Worm (Caenorhabditis elegans) whole organism, young adult: Measurements from ENCODE around the gene gcp-2.2.
A peak's percentile ranks its signal among the peaks of the same experiment; 100 is the strongest.

ENCODE experiments used
- B0261.1 ChIP-seq: sonication (generic microtip); optimal IDR thresholded peaks from 2 replicates; lab custom pipeline; 2016; ENCODE audit warnings: mild to moderate bottlenecking, missing genetic modification characterization, moderate library complexity, missing compliant biosample characterization
- B0336.3 ChIP-seq: fragments of 200-800 bp; sonication (Bioruptor generic); IDR thresholded peaks from 2 replicates; pipeline ENCODE4 v1.3.6; 2022; ENCODE audit warnings: missing genetic modification characterization, missing compliant biosample characterization
- C17E4.6 ChIP-seq: fragments of 200-800 bp; sonication (Bioruptor generic); IDR thresholded peaks from 2 replicates; pipeline ENCODE4 v1.3.6; 2022; ENCODE audit warnings: missing genetic modification reagents, missing genetic modification characterization, missing compliant biosample characterization
- F23B12.7 ChIP-seq: sonication (generic microtip); optimal IDR thresholded peaks from 2 replicates; lab custom pipeline; 2017; ENCODE audit warnings: missing genetic modification characterization, mild to moderate bottlenecking, missing compliant biosample characterization, antibody characterized with exemption, moderate library complexity; ENCODE audit not compliant: insufficient read depth
- F52B5.7 ChIP-seq: sonication (generic microtip); optimal IDR thresholded peaks from 2 replicates; lab custom pipeline; 2016; ENCODE audit warnings: mild to moderate bottlenecking, missing genetic modification characterization, missing compliant biosample characterization
- F57C9.4 ChIP-seq: sonication (generic microtip); optimal IDR thresholded peaks from 2 replicates; lab custom pipeline; 2017; ENCODE audit warnings: mild to moderate bottlenecking, missing genetic modification characterization, missing compliant biosample characterization
- T07F8.4 ChIP-seq: sonication (generic microtip); optimal IDR thresholded peaks from 2 replicates; lab custom pipeline; 2016; ENCODE audit warnings: mild to moderate bottlenecking, missing genetic modification characterization, moderate library complexity, missing compliant biosample characterization
- Y53F4B.3 ChIP-seq: fragments of 200-800 bp; sonication (Bioruptor generic); IDR thresholded peaks from 2 replicates; pipeline ENCODE4 v1.3.6; 2022; ENCODE audit warnings: missing genetic modification reagents, missing genetic modification characterization, missing compliant biosample characterization
- Y53G8AR.9 ChIP-seq: fragments of 200-800 bp; sonication (Bioruptor generic); conservative IDR thresholded peaks from 2 replicates; pipeline ENCODE4 v1.3.6; 2022; ENCODE audit warnings: missing genetic modification reagents, missing genetic modification characterization, missing compliant biosample characterization
- Y56A3A.18 ChIP-seq: fragments of 200-800 bp; sonication (Bioruptor generic); IDR thresholded peaks from 2 replicates; pipeline ENCODE4 v1.3.6; 2022; ENCODE audit warnings: missing genetic modification reagents, missing genetic modification characterization, missing compliant biosample characterization
- Y67H2A.10 ChIP-seq: fragments of 200-800 bp; sonication (Bioruptor generic); conservative IDR thresholded peaks from 2 replicates; pipeline ENCODE4 v1.3.6; 2022; ENCODE audit warnings: missing genetic modification reagents, missing genetic modification characterization, missing compliant biosample characterization
- Y95B8A.8 ChIP-seq: fragments of 200-800 bp; sonication (Bioruptor generic); IDR thresholded peaks from 2 replicates; pipeline ENCODE4 v1.3.6; 2022; ENCODE audit warnings: missing genetic modification reagents, missing genetic modification characterization, missing compliant biosample characterization
- aptf-2 ChIP-seq: fragments of 200-800 bp; sonication (Bioruptor generic); conservative IDR thresholded peaks from 2 replicates; pipeline ENCODE4 v1.3.6; 2022; ENCODE audit warnings: missing genetic modification reagents, missing genetic modification characterization, missing compliant biosample characterization
- attf-5 ChIP-seq: fragments of 200-800 bp; sonication (Bioruptor generic); optimal IDR thresholded peaks from 2 replicates; lab custom pipeline; 2018; ENCODE audit warnings: mild to moderate bottlenecking, missing genetic modification characterization, missing compliant biosample characterization
- bed-1 ChIP-seq: fragments of 200-800 bp; sonication (Bioruptor generic); IDR thresholded peaks from 2 replicates; pipeline ENCODE4 v1.3.6; 2022; ENCODE audit warnings: missing genetic modification reagents, missing genetic modification characterization, missing compliant biosample characterization
- cebp-1 ChIP-seq, 2 experiments: fragments of 200-800 bp in 1 of 2; sonication (Bioruptor generic) in 1 of 2; sonication (generic microtip) in 1 of 2; IDR thresholded peaks in 1 of 2; optimal IDR thresholded peaks in 1 of 2; 2 replicates each; pipeline versions ENCODE4 v1.3.6 to Lab custom; 2017 to 2022; ENCODE audit warnings: missing compliant biosample characterization in 2 of 2, missing genetic modification characterization in 2 of 2, mild to moderate bottlenecking in 1 of 2, missing genetic modification reagents in 1 of 2, moderate library complexity in 1 of 2
- ceh-40 ChIP-seq: fragments of 200-800 bp; sonication (Bioruptor generic); IDR thresholded peaks from 2 replicates; pipeline ENCODE4 v1.3.6; 2022; ENCODE audit warnings: missing genetic modification characterization, missing compliant biosample characterization
- ceh-58 ChIP-seq: fragments of 200-800 bp; sonication (Bioruptor generic); IDR thresholded peaks from 2 replicates; pipeline ENCODE4 v1.3.6; 2022; ENCODE audit warnings: missing genetic modification characterization, missing compliant biosample characterization
- dpff-1 ChIP-seq: sonication (generic microtip); optimal IDR thresholded peaks from 2 replicates; lab custom pipeline; 2017; ENCODE audit warnings: mild to moderate bottlenecking, missing genetic modification characterization, missing compliant biosample characterization
- gei-17 ChIP-seq: fragments of 200-800 bp; sonication (Bioruptor generic); optimal IDR thresholded peaks from 2 replicates; lab custom pipeline; 2018; ENCODE audit warnings: mild to moderate bottlenecking, missing genetic modification characterization, missing compliant biosample characterization
- hlh-12 ChIP-seq: sonication (generic microtip); optimal IDR thresholded peaks from 2 replicates; lab custom pipeline; 2016; ENCODE audit warnings: missing genetic modification characterization, missing compliant biosample characterization
- hmg-20 ChIP-seq: fragments of 200-800 bp; sonication (Bioruptor generic); IDR thresholded peaks from 2 replicates; pipeline ENCODE4 v1.3.6; 2022; ENCODE audit warnings: missing genetic modification reagents, missing genetic modification characterization, missing compliant biosample characterization
- let-607 ChIP-seq, 2 experiments: fragments of 200-800 bp in 1 of 2; sonication (Bioruptor generic) in 1 of 2; sonication (generic microtip) in 1 of 2; optimal IDR thresholded peaks; 2 replicates each; lab custom pipeline; 2016 to 2018; ENCODE audit warnings: mild to moderate bottlenecking in 2 of 2, missing compliant biosample characterization in 2 of 2, missing genetic modification characterization in 2 of 2, moderate library complexity in 2 of 2, missing genotype in 1 of 2
- lin-54 ChIP-seq: fragments of 200-800 bp; sonication (Bioruptor generic); optimal IDR thresholded peaks from 2 replicates; lab custom pipeline; 2018; ENCODE audit warnings: mild to moderate bottlenecking, missing genetic modification characterization, missing compliant biosample characterization
- lir-1 ChIP-seq: fragments of 200-800 bp; sonication (Bioruptor generic); conservative IDR thresholded peaks from 2 replicates; pipeline ENCODE4 v1.3.6; 2022; ENCODE audit warnings: missing genetic modification reagents, missing genetic modification characterization, missing compliant biosample characterization
- madf-10 ChIP-seq: sonication (generic microtip); optimal IDR thresholded peaks from 2 replicates; lab custom pipeline; 2016; ENCODE audit warnings: mild to moderate bottlenecking, missing genetic modification characterization, missing compliant biosample characterization
- madf-6 ChIP-seq: fragments of 200-800 bp; sonication (Bioruptor generic); IDR thresholded peaks from 2 replicates; pipeline ENCODE4 v1.3.6; 2022; ENCODE audit warnings: missing genetic modification reagents, missing genetic modification characterization, missing compliant biosample characterization
- mcd-1 ChIP-seq: fragments of 200-800 bp; sonication (Bioruptor generic); IDR thresholded peaks from 2 replicates; pipeline ENCODE4 v1.3.6; 2022; ENCODE audit warnings: missing genetic modification reagents, missing genetic modification characterization, missing compliant biosample characterization
- mes-4 ChIP-seq: sonication (generic microtip); optimal IDR thresholded peaks from 2 replicates; lab custom pipeline; 2016; ENCODE audit warnings: missing genotype, missing genetic modification characterization, missing compliant biosample characterization
- nfya-2 ChIP-seq: fragments of 200-800 bp; sonication (Bioruptor generic); IDR thresholded peaks from 2 replicates; pipeline ENCODE4 v1.3.6; 2022; ENCODE audit warnings: missing genetic modification reagents, missing genetic modification characterization, missing compliant biosample characterization
- nfyb-1 ChIP-seq: fragments of 200-800 bp; sonication (Bioruptor generic); IDR thresholded peaks from 2 replicates; pipeline ENCODE4 v1.3.6; 2022; ENCODE audit warnings: missing genetic modification reagents, missing genetic modification characterization, missing compliant biosample characterization
- nhr-179 ChIP-seq: sonication (generic microtip); optimal IDR thresholded peaks from 2 replicates; lab custom pipeline; 2016; ENCODE audit warnings: mild to moderate bottlenecking, missing genetic modification characterization, missing compliant biosample characterization
- nhr-27 ChIP-seq: fragments of 200-800 bp; sonication (Bioruptor generic); optimal IDR thresholded peaks from 2 replicates; lab custom pipeline; 2018; ENCODE audit warnings: mild to moderate bottlenecking, missing genetic modification characterization, moderate library complexity, missing compliant biosample characterization
- nhr-80 ChIP-seq: sonication (generic microtip); optimal IDR thresholded peaks from 2 replicates; lab custom pipeline; 2016; ENCODE audit warnings: missing genetic modification characterization, missing compliant biosample characterization
- pbrm-1 ChIP-seq: fragments of 200-800 bp; sonication (Bioruptor generic); IDR thresholded peaks from 2 replicates; pipeline ENCODE4 v1.3.6; 2022; ENCODE audit warnings: missing genetic modification reagents, missing genetic modification characterization, missing compliant biosample characterization
- rcor-1 ChIP-seq: fragments of 200-800 bp; sonication (Bioruptor generic); IDR thresholded peaks from 2 replicates; pipeline ENCODE4 v1.3.6; 2022; ENCODE audit warnings: missing genetic modification reagents, missing genetic modification characterization, missing compliant biosample characterization
- repo-1 ChIP-seq: sonication (generic microtip); optimal IDR thresholded peaks from 2 replicates; lab custom pipeline; 2017; ENCODE audit warnings: mild to moderate bottlenecking, missing genetic modification characterization, missing compliant biosample characterization
- rpc-1 ChIP-seq, 2 experiments: fragments of 150-350 bp in 1 of 2; sonication (generic microtip) in 1 of 2; optimal IDR thresholded peaks; 2 replicates each; lab custom pipeline; 2014 to 2018; ENCODE audit warnings: missing biosample characterization in 1 of 2, missing genetic modification characterization in 1 of 2, missing genetic modification reagents in 1 of 2, missing genotype in 1 of 2
- snpc-3.4 ChIP-seq: sonication (generic microtip); optimal IDR thresholded peaks from 2 replicates; lab custom pipeline; 2017; ENCODE audit warnings: missing genetic modification characterization, mild to moderate bottlenecking, missing compliant biosample characterization, antibody characterized with exemption, moderate library complexity, missing genotype, missing genetic modification reagents
- unc-62 ChIP-seq: fragments of 150-350 bp; optimal IDR thresholded peaks from 2 replicates; lab custom pipeline; 2014; ENCODE audit warnings: missing biosample characterization, missing genetic modification reagents, missing genetic modification characterization
- ztf-22 ChIP-seq: fragments of 200-800 bp; sonication (Bioruptor generic); optimal IDR thresholded peaks from 2 replicates; lab custom pipeline; 2018; ENCODE audit warnings: mild to moderate bottlenecking, missing genetic modification characterization, moderate library complexity, missing compliant biosample characterization
- ztf-26 ChIP-seq: sonication (generic microtip); optimal IDR thresholded peaks from 2 replicates; lab custom pipeline; 2017; ENCODE audit warnings: missing genetic modification characterization, missing compliant biosample characterization
- ztf-3 ChIP-seq: fragments of 200-800 bp; sonication (Bioruptor generic); optimal IDR thresholded peaks from 2 replicates; lab custom pipeline; 2018; ENCODE audit warnings: mild to moderate bottlenecking, missing genetic modification characterization, missing compliant biosample characterization

The gcp-2.2 gene

ce11 chrX:11511231-11511630, 26.3 kb upstream of the gcp-2.2 start, which contains the start of gene ccdc-149:
ccdc-149 (minus strand) TSS chrX:11511451.
- TF ChIP-seq gei-17 (GFP tag; lab: Kevin White, UChicago), result no peak
- no peak for TF ChIP-seq Y53F4B.3
- TF ChIP-seq nhr-179 (tag; lab: Kevin White, UChicago), result no peak
- TF ChIP-seq ceh-58 (GFP tag; lab: Robert Waterston, UW), result no peak
- peak; percentile 50; the same call in 1 of the 2 replicates for TF ChIP-seq pbrm-1 (GFP tag; lab: Robert Waterston, UW)
- TF ChIP-seq mcd-1, result no peak
- no peak for TF ChIP-seq lin-54
- TF ChIP-seq rcor-1 (GFP tag; lab: Robert Waterston, UW), result no peak
- no peak for TF ChIP-seq F57C9.4 (tag; lab: Kevin White, UChicago)
- no peak for TF ChIP-seq attf-5
- no peak for TF ChIP-seq nfya-2 (GFP tag; lab: Robert Waterston, UW)
- TF ChIP-seq bed-1 (GFP tag; lab: Robert Waterston, UW), result no peak
- TF ChIP-seq snpc-3.4, result no peak
- TF ChIP-seq let-607 (tag; optimal IDR thresholded peaks at IDR 0.05; lab: Kevin White, UChicago), result peak in 1 of 2 experiments; percentile 16
- peak; percentile 62; the same call in 1 of the 2 replicates for TF ChIP-seq Y53G8AR.9 (GFP tag; lab: Robert Waterston, UW)
- no peak for TF ChIP-seq rpc-1 (optimal IDR thresholded peaks at IDR 0.05; lab: Kevin White, UChicago)
- TF ChIP-seq rpc-1 (tag; optimal IDR thresholded peaks at IDR 0.05; lab: Kevin White, UChicago), result no peak
- TF ChIP-seq unc-62 (GFP tag; lab: Kevin White, UChicago), result no peak
- TF ChIP-seq aptf-2 (GFP tag; lab: Robert Waterston, UW), result no peak
- no peak for TF ChIP-seq madf-10 (tag; lab: Kevin White, UChicago)
- TF ChIP-seq nhr-27 (tag; lab: Kevin White, UChicago), result no peak
- TF ChIP-seq mes-4 (tag; lab: Kevin White, UChicago), result no peak
- no peak for TF ChIP-seq T07F8.4
- 0 out of 2 replicates have a peak, but pooled peaks have one; percentile 26 for TF ChIP-seq nfyb-1 (GFP tag; lab: Robert Waterston, UW)
- no peak for TF ChIP-seq Y67H2A.10 (GFP tag; lab: Robert Waterston, UW)
- TF ChIP-seq nhr-80 (tag; lab: Kevin White, UChicago), result no peak
- no peak for TF ChIP-seq Y56A3A.18
- TF ChIP-seq F52B5.7 (tag; lab: Kevin White, UChicago), result no peak
- TF ChIP-seq B0336.3, result 0 out of 2 replicates have a peak, but pooled peaks have one; percentile 25
- no peak for TF ChIP-seq ztf-22 (GFP tag; lab: Kevin White, UChicago)
- no peak for TF ChIP-seq ceh-40
- no peak for TF ChIP-seq cebp-1 (GFP tag; IDR thresholded peaks at IDR 0.05; lab: Robert Waterston, UW)
- TF ChIP-seq cebp-1 (tag; optimal IDR thresholded peaks at IDR 0.05; lab: Kevin White, UChicago), result no peak
- TF ChIP-seq ztf-26 (tag; lab: Kevin White, UChicago), result no peak
- no peak for TF ChIP-seq C17E4.6
- no peak for TF ChIP-seq dpff-1
- TF ChIP-seq hmg-20, result no peak
- TF ChIP-seq ztf-3 (GFP tag; lab: Kevin White, UChicago), result no peak
- no peak for TF ChIP-seq F23B12.7 (tag; lab: Kevin White, UChicago)
- no peak for TF ChIP-seq lir-1
- no peak for TF ChIP-seq Y95B8A.8 (GFP tag; lab: Robert Waterston, UW)
- peak; percentile 49 for TF ChIP-seq repo-1 (tag; lab: Kevin White, UChicago)
- TF ChIP-seq hlh-12, result no peak
- TF ChIP-seq madf-6 (GFP tag; lab: Robert Waterston, UW), result no peak
- TF ChIP-seq B0261.1 (tag; lab: Kevin White, UChicago), result no peak
